Worm (Caenorhabditis elegans): Measurements from ENCODE around the gene srx-16.

The srx-16 gene

ce11 chrV:6976047-6976446 lies at the start of gene srx-16:
Gene srx-16, plus strand, starts transcription at chrV:6976347.
- TF ChIP-seq klf-2 (GFP tag; conservative IDR thresholded peaks at IDR 0.05): no peak
- TF ChIP-seq cog-1 (tag; optimal IDR thresholded peaks at IDR 0.05): no peak
- TF ChIP-seq ztf-29 (GFP tag; IDR thresholded peaks at IDR 0.05): no peak
- no peak for TF ChIP-seq med-1 (GFP tag; optimal IDR thresholded peaks at IDR 0.05; ENCODE audit: insufficient read depth)
- TF ChIP-seq T22C8.4 (GFP tag; IDR thresholded peaks at IDR 0.05): no peak
- TF ChIP-seq ztf-23 (GFP tag; IDR thresholded peaks at IDR 0.05): no peak
- no peak for TF ChIP-seq tab-1 (GFP tag; IDR thresholded peaks at IDR 0.05)
- no peak for TF ChIP-seq ref-1 (GFP tag; conservative IDR thresholded peaks at IDR 0.05)
- no peak for TF ChIP-seq flt-1 (GFP tag; IDR thresholded peaks at IDR 0.05)

DNA sequence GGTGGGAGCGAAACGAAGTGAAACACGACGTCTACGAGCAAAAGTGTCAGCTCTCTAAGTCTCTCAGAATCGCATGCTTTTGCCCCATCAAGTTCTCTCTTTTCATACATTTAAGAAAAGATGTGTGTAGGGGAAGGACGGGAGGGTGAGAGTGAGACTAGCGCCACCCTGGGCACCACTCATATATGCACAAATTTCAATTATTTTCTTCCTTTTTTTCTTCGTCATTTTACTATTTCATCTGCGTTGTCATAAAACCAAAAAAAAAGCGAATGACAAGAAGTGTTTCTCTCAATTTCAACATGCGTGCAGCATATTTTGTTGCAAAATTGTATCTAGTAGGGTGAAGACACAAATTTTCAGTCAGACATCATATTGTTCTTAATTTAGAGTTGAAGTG lies 49.5 kb upstream of the srx-16 start:
- TF ChIP-seq klf-2 (GFP tag; conservative IDR thresholded peaks at IDR 0.05) (no peak), med-1 (GFP tag; optimal IDR thresholded peaks at IDR 0.05; ENCODE audit: insufficient read depth) (no peak), ztf-29 (GFP tag; IDR thresholded peaks at IDR 0.05) (no peak), flt-1 (GFP tag; IDR thresholded peaks at IDR 0.05) (no peak), cog-1 (tag; optimal IDR thresholded peaks at IDR 0.05) (no peak)

DNA sequence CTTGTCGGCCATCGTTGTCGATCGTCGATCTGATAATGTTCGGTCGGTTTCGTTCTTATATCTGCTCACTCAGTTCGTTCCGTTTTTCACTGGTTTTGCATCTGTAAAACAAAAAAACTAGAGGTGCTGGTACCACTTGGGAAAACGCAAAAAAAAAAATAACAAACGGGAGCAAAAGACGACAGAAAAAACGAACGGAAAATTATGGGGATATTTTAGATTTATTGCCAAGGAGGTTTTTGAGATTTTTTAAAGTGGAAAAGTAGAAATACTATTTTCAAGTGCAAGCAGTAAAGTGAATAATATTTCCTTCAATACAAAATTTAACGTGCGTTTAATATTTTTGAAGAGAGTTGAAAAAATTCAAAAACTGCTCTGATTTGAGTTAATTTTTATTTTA lies 47.2 kb upstream of the srx-16 start, which contains the start of gene unc-68:
unc-68 (minus strand) TSS at position 101 of the 400 bp plus-strand sequence.
- no peak for TF ChIP-seq ztf-29 (GFP tag; IDR thresholded peaks at IDR 0.05)
- TF ChIP-seq ztf-23 (GFP tag; IDR thresholded peaks at IDR 0.05): no peak
- TF ChIP-seq flt-1 (GFP tag; IDR thresholded peaks at IDR 0.05): no peak
- TF ChIP-seq klf-2 (GFP tag; conservative IDR thresholded peaks at IDR 0.05): no peak
- no peak for TF ChIP-seq cog-1 (tag; optimal IDR thresholded peaks at IDR 0.05)
- no peak for TF ChIP-seq ref-1 (GFP tag; conservative IDR thresholded peaks at IDR 0.05)

ce11 chrV:6930284-6930683 lies 45.9 kb upstream of the srx-16 start:
- TF ChIP-seq ztf-29 (GFP tag; IDR thresholded peaks at IDR 0.05) (no peak), tab-1 (GFP tag; IDR thresholded peaks at IDR 0.05) (no peak), cog-1 (tag; optimal IDR thresholded peaks at IDR 0.05) (no peak), flt-1 (GFP tag; IDR thresholded peaks at IDR 0.05) (no peak), ztf-23 (GFP tag; IDR thresholded peaks at IDR 0.05) (no peak), med-1 (GFP tag; optimal IDR thresholded peaks at IDR 0.05; ENCODE audit: insufficient read depth) (no peak), klf-2 (GFP tag; conservative IDR thresholded peaks at IDR 0.05) (no peak), ref-1 (GFP tag; conservative IDR thresholded peaks at IDR 0.05) (no peak), T22C8.4 (GFP tag; IDR thresholded peaks at IDR 0.05) (no peak)

ce11 chrV:6934212-6934611 lies 41.9 kb upstream of the srx-16 start, which contains the start of gene lipl-6:
Gene lipl-6, minus strand, starts transcription at chrV:6934312.
- no peak for TF ChIP-seq flt-1 (GFP tag; IDR thresholded peaks at IDR 0.05)
- TF ChIP-seq med-1 (GFP tag; optimal IDR thresholded peaks at IDR 0.05; ENCODE audit: insufficient read depth): no peak
- TF ChIP-seq T22C8.4 (GFP tag; IDR thresholded peaks at IDR 0.05): no peak
- no peak for TF ChIP-seq ref-1 (GFP tag; conservative IDR thresholded peaks at IDR 0.05)
- no peak for TF ChIP-seq cog-1 (tag; optimal IDR thresholded peaks at IDR 0.05)
- TF ChIP-seq ztf-29 (GFP tag; IDR thresholded peaks at IDR 0.05): no peak
- no peak for TF ChIP-seq ztf-23 (GFP tag; IDR thresholded peaks at IDR 0.05)
- TF ChIP-seq klf-2 (GFP tag; conservative IDR thresholded peaks at IDR 0.05): no peak
- TF ChIP-seq tab-1 (GFP tag; IDR thresholded peaks at IDR 0.05): no peak

DNA sequence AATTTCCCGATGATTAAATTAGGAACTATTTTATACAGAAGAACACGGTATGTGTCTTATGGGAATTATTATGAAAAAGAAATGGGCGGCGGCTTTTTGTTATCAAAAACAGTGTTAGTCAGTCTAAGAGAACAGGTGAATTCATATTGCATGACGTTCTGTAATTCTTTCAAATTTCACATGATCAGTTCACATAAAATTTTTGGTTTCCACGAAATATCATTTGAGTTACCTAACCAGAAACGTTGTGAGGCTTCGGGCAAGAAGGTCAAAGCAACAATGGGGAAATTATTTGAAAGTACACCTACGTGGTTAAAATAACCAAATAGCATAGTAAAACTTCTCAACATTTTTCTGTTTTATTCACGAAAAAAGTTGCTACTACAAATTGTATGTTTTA lies 40.3 kb upstream of the srx-16 start, which contains the start of gene Y57E12B.10:
Y57E12B.10 (minus strand) TSS at position 101 of the 400 bp plus-strand sequence.
- TF ChIP-seq flt-1 (GFP tag; IDR thresholded peaks at IDR 0.05): no peak
- no peak for TF ChIP-seq cog-1 (tag; optimal IDR thresholded peaks at IDR 0.05)
- TF ChIP-seq klf-2 (GFP tag; conservative IDR thresholded peaks at IDR 0.05): no peak
- no peak for TF ChIP-seq ztf-23 (GFP tag; IDR thresholded peaks at IDR 0.05)
- no peak for TF ChIP-seq T22C8.4 (GFP tag; IDR thresholded peaks at IDR 0.05)
- no peak for TF ChIP-seq med-1 (GFP tag; optimal IDR thresholded peaks at IDR 0.05; ENCODE audit: insufficient read depth)
- TF ChIP-seq ref-1 (GFP tag; conservative IDR thresholded peaks at IDR 0.05): no peak

ce11 chrV:6947442-6947841 lies 28.7 kb upstream of the srx-16 start, which contains the start of gene Y57E12B.4:
Gene Y57E12B.4, minus strand, starts transcription at chrV:6947542.
- TF ChIP-seq T22C8.4 (GFP tag; IDR thresholded peaks at IDR 0.05) (no peak), cog-1 (tag; optimal IDR thresholded peaks at IDR 0.05) (no peak), flt-1 (GFP tag; IDR thresholded peaks at IDR 0.05) (no peak), ref-1 (GFP tag; conservative IDR thresholded peaks at IDR 0.05) (no peak), ztf-29 (GFP tag; IDR thresholded peaks at IDR 0.05) (no peak), tab-1 (GFP tag; IDR thresholded peaks at IDR 0.05) (no peak), klf-2 (GFP tag; conservative IDR thresholded peaks at IDR 0.05) (no peak), med-1 (GFP tag; optimal IDR thresholded peaks at IDR 0.05; ENCODE audit: insufficient read depth) (no peak), ztf-23 (GFP tag; IDR thresholded peaks at IDR 0.05) (no peak)

- no peak for TF ChIP-seq med-1 (GFP tag; optimal IDR thresholded peaks at IDR 0.05; ENCODE audit: insufficient read depth)
- no peak for TF ChIP-seq ref-1 (GFP tag; conservative IDR thresholded peaks at IDR 0.05)
- no peak for TF ChIP-seq tab-1 (GFP tag; IDR thresholded peaks at IDR 0.05)
- TF ChIP-seq klf-2 (GFP tag; conservative IDR thresholded peaks at IDR 0.05): no peak
- no peak for TF ChIP-seq ztf-29 (GFP tag; IDR thresholded peaks at IDR 0.05)
- TF ChIP-seq flt-1 (GFP tag; IDR thresholded peaks at IDR 0.05): no peak
- no peak for TF ChIP-seq ztf-23 (GFP tag; IDR thresholded peaks at IDR 0.05)
- no peak for TF ChIP-seq T22C8.4 (GFP tag; IDR thresholded peaks at IDR 0.05)
- TF ChIP-seq cog-1 (tag; optimal IDR thresholded peaks at IDR 0.05): no peak
Measured at ce11 chrV:6948225-6948624, 27.9 kb upstream of the srx-16 start, which contains the start of gene Y57E12B.1. Gene Y57E12B.1, plus strand, starts transcription at chrV:6948525.

DNA sequence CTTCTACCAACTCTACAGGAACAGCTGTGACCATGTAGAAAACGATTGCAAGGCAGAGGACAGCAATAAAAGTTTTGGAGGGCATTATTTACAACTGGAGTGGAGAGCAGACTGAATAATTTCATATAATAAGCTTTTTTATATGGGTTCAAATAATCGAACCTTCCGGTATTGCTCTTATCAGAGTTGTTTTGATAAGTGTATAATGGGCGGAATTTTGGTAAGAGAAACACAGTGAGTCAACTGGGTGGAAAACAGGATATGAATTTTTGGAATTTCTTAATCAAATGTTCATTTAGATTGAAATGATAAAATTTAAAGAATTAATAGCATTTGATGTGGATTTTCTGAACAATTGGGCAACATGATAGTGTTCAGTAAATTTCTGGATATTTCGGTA lies 26.4 kb upstream of the srx-16 start, which contains the start of gene Y57E12B.11:
Y57E12B.11 (minus strand) TSS at position 101 of the 400 bp plus-strand sequence.
- TF ChIP-seq ref-1 (GFP tag; conservative IDR thresholded peaks at IDR 0.05) (no peak), T22C8.4 (GFP tag; IDR thresholded peaks at IDR 0.05) (no peak), tab-1 (GFP tag; IDR thresholded peaks at IDR 0.05) (no peak), flt-1 (GFP tag; IDR thresholded peaks at IDR 0.05) (no peak), med-1 (GFP tag; optimal IDR thresholded peaks at IDR 0.05; ENCODE audit: insufficient read depth) (no peak), ztf-29 (GFP tag; IDR thresholded peaks at IDR 0.05) (no peak), cog-1 (tag; optimal IDR thresholded peaks at IDR 0.05) (no peak), ztf-23 (GFP tag; IDR thresholded peaks at IDR 0.05) (no peak), klf-2 (GFP tag; conservative IDR thresholded peaks at IDR 0.05) (no peak)

- no peak for TF ChIP-seq ref-1 (GFP tag; conservative IDR thresholded peaks at IDR 0.05)
- TF ChIP-seq klf-2 (GFP tag; conservative IDR thresholded peaks at IDR 0.05): no peak
- no peak for TF ChIP-seq T22C8.4 (GFP tag; IDR thresholded peaks at IDR 0.05)
- TF ChIP-seq cog-1 (tag; optimal IDR thresholded peaks at IDR 0.05): no peak
- no peak for TF ChIP-seq flt-1 (GFP tag; IDR thresholded peaks at IDR 0.05)
- TF ChIP-seq med-1 (GFP tag; optimal IDR thresholded peaks at IDR 0.05; ENCODE audit: insufficient read depth): no peak
- no peak for TF ChIP-seq tab-1 (GFP tag; IDR thresholded peaks at IDR 0.05)
- TF ChIP-seq ztf-29 (GFP tag; IDR thresholded peaks at IDR 0.05): no peak
- no peak for TF ChIP-seq ztf-23 (GFP tag; IDR thresholded peaks at IDR 0.05)
Measured at ce11 chrV:6951306-6951705, 24.8 kb upstream of the srx-16 start, which contains the start of gene T07H8.11. Gene T07H8.11, minus strand, starts transcription at chrV:6951406.

Data from whole organism, midembryonic.